Worm (Caenorhabditis elegans): ENCODE results near the gene C14C10.5.

C14C10.5 gene

DNA sequence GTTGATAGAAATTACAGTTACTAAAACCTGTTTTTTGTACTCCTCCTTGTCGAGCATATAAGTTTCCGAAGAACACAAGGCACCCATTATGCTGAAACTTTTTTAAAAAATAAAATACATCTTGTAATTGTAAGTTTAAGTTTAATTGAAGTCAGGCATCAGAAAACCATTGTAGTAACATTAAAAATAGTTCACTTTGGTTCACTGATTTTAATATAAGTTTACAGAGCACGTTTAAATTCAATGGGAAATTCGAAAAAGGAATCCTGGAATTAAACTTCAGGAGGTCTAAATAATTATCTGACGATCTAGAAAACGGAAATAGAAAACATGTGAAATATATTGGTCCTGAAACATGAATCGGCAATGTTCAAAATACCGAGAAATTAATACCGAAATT, 40.4 kb downstream of the C14C10.5 start, which contains the start of gene gpa-8:
TSS of gene gpa-8 (minus strand) at position 101 of the 400 bp plus-strand sequence.
- no peak for TF ChIP-seq hlh-15 (tag; optimal IDR thresholded peaks at IDR 0.05)
- TF ChIP-seq ceh-22 (tag; optimal IDR thresholded peaks at IDR 0.05) = no peak
- no peak for TF ChIP-seq pros-1 (tag; optimal IDR thresholded peaks at IDR 0.05)
- no peak for TF ChIP-seq ref-2 (tag; optimal IDR thresholded peaks at IDR 0.05)
- no peak for TF ChIP-seq pqm-1 (tag; optimal IDR thresholded peaks at IDR 0.05)
- no peak for TF ChIP-seq che-1 (tag; optimal IDR thresholded peaks at IDR 0.05)
- no peak for TF ChIP-seq ceh-30 (tag; optimal IDR thresholded peaks at IDR 0.05)
- TF ChIP-seq elt-2 (tag; optimal IDR thresholded peaks at IDR 0.05) = no peak
- TF ChIP-seq fax-1 (tag; optimal IDR thresholded peaks at IDR 0.05) = no peak
- no peak for TF ChIP-seq lin-11 (tag; optimal IDR thresholded peaks at IDR 0.05)
- no peak for TF ChIP-seq ahr-1 (tag; optimal IDR thresholded peaks at IDR 0.05)
- TF ChIP-seq nfya-1 (tag; optimal IDR thresholded peaks at IDR 0.05) = no peak
- TF ChIP-seq tbx-7 (tag; optimal IDR thresholded peaks at IDR 0.05) = no peak
- no peak for TF ChIP-seq ets-4 (tag; optimal IDR thresholded peaks at IDR 0.05)
- no peak for TF ChIP-seq pag-3 (tag; optimal IDR thresholded peaks at IDR 0.05; ENCODE audit: borderline replicate concordance)
- TF ChIP-seq mec-3 (tag; optimal IDR thresholded peaks at IDR 0.05; ENCODE audit: borderline replicate concordance) = no peak
- TF ChIP-seq hlh-8 (tag; optimal IDR thresholded peaks at IDR 0.05) = no peak
- no peak for TF ChIP-seq lim-6 (tag; optimal IDR thresholded peaks at IDR 0.05)
- TF ChIP-seq unc-55 (GFP tag; optimal IDR thresholded peaks at IDR 0.05) = no peak

DNA sequence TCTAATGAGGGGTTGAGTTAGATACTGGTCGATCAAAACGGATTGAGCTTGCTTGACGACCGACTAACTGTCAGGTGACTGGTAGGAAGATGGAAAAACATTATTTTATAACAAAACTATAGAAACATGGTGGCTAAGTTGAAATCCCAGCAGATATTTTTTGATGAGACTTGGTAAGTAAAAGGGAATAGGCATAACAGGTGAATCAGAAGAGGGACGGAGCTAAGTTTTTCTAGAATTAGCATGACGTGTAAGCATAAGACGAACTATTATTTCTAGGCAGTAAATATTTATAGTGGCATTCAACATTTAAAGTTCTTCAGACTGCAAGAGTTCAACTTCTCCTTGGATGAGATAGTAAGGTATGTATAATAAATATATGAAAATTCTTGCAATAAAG, 44.5 kb downstream of the C14C10.5 start, which contains the start of gene F56H9.8:
TSS of gene F56H9.8 (plus strand) at position 301 of the 400 bp plus-strand sequence.
- TF ChIP-seq pag-3 (tag; optimal IDR thresholded peaks at IDR 0.05; ENCODE audit: borderline replicate concordance) = no peak
- TF ChIP-seq ceh-22 (tag; optimal IDR thresholded peaks at IDR 0.05) = no peak
- TF ChIP-seq fkh-10 (GFP tag; optimal IDR thresholded peaks at IDR 0.05) = no peak
- TF ChIP-seq pha-4 (tag; optimal IDR thresholded peaks at IDR 0.05) = no peak
- TF ChIP-seq ceh-24 (tag; optimal IDR thresholded peaks at IDR 0.05) = no peak
- no peak for TF ChIP-seq zip-5 (tag; optimal IDR thresholded peaks at IDR 0.05)
- TF ChIP-seq pros-1 (tag; optimal IDR thresholded peaks at IDR 0.05) = no peak

DNA sequence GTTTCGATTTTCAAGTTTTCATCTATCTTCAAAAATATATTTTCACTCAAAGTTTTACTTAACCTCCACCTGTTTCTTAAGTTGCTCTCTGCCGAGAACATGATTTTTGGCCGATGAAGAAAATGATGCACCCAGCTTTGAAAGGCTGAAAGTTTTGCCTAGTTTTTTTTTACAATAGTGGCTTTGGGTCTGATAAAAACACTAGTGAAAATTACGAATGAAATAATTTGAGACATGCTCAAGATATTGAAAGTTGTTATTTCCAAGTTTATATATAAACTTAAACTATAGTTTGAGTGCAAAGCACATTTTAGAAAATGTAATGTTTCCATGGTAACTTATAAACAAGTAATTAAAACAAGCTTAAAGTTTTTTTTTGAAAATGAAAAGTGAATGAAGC, 49.2 kb downstream of the C14C10.5 start, which contains the start of gene gpa-9:
TSS of gene gpa-9 (minus strand) at position 101 of the 400 bp plus-strand sequence.
- no peak for TF ChIP-seq dmd-4 (tag; optimal IDR thresholded peaks at IDR 0.05; ENCODE audit: borderline replicate concordance)
- no peak for TF ChIP-seq ceh-19 (GFP tag; optimal IDR thresholded peaks at IDR 0.05)
- no peak for TF ChIP-seq sox-4 (tag; optimal IDR thresholded peaks at IDR 0.05)
- no peak for TF ChIP-seq ceh-45 (GFP tag; IDR thresholded peaks at IDR 0.05)

DNA sequence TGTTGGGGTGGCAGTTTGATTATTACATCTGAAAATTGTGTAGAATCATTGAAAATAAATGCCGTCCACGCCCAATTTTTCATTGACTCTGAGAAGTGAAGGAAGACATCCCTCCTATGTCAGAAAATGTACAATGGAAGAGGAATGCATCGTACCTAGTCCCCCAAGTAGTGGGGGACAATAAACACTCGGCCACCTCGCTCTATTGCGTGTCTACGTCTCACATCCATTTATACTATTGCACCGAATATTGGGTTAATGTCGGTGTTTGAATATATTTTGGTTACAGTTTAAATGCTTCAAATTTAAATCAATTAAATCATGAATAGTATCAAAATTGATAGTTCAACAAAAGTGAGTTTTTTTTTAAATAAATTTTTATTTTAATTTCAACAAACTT, 49.6 kb downstream of the C14C10.5 start, which contains the start of gene lin-25:
TSS of gene lin-25 (plus strand) at position 290 of the 400 bp plus-strand sequence.
- TF ChIP-seq ets-4 (tag; optimal IDR thresholded peaks at IDR 0.05) = peak; percentile 41
- peak; percentile 43 for TF ChIP-seq tbx-2 (tag; optimal IDR thresholded peaks at IDR 0.05)
- peak; percentile 57 for TF ChIP-seq ceh-2 (tag; optimal IDR thresholded peaks at IDR 0.05)
- TF ChIP-seq pqm-1 (tag; optimal IDR thresholded peaks at IDR 0.05) = no peak
- TF ChIP-seq gmeb-2 (tag; optimal IDR thresholded peaks at IDR 0.05) = no peak
- peak; percentile 6 for TF ChIP-seq nfya-1 (tag; optimal IDR thresholded peaks at IDR 0.05)
- no peak for TF ChIP-seq tbx-7 (tag; optimal IDR thresholded peaks at IDR 0.05)
- TF ChIP-seq ceh-24 (tag; optimal IDR thresholded peaks at IDR 0.05) = no peak
- TF ChIP-seq sox-4 (tag; optimal IDR thresholded peaks at IDR 0.05) = no peak
- peak; percentile 67 for TF ChIP-seq ceh-31 (tag; optimal IDR thresholded peaks at IDR 0.05)
- peak; percentile 50 for TF ChIP-seq unc-42 (tag; optimal IDR thresholded peaks at IDR 0.05)

Data from whole organism, late embryonic.